Fruit fly (Drosophila melanogaster) whole organism, embryonic: ENCODE results near the gene Cyp313a2.
A peak's percentile ranks its signal among the peaks of the same experiment; 100 is the strongest.

Experiments used
- Atf-2 ChIP-seq: fragments of 200-800 bp; sonication (Bioruptor generic); optimal IDR thresholded peaks from 2 replicates; lab custom pipeline; 2016; ENCODE audit warnings: missing biosample characterization, missing genetic modification characterization
- Atf6 ChIP-seq: fragments of 200-800 bp; sonication (Bioruptor generic); IDR thresholded peaks from 2 replicates; pipeline ENCODE4 v1.3.6; 2022; ENCODE audit warnings: missing biosample characterization, missing genetic modification characterization
- Awh ChIP-seq: fragments of 200-800 bp; sonication (Bioruptor generic); IDR thresholded peaks from 2 replicates; pipeline ENCODE4, ENCODE4 v1.3.6; 2022; ENCODE audit warnings: missing biosample characterization, missing genetic modification characterization
- CG10274 ChIP-seq: fragments of 200-800 bp; sonication (Bioruptor generic); optimal IDR thresholded peaks from 3 replicates; lab custom pipeline; 2017; ENCODE audit warnings: missing biosample characterization, mild to moderate bottlenecking, missing genetic modification characterization
- CG13296 ChIP-seq: fragments of 200-800 bp; sonication (Bioruptor generic); optimal IDR thresholded peaks from 3 replicates; lab custom pipeline; 2018; ENCODE audit warnings: missing biosample characterization, mild to moderate bottlenecking, missing genetic modification characterization
- CG13424 ChIP-seq: fragments of 200-800 bp; sonication (Bioruptor generic); optimal IDR thresholded peaks from 2 replicates; lab custom pipeline; 2019; ENCODE audit warnings: missing biosample characterization, mild to moderate bottlenecking, missing genetic modification characterization, moderate library complexity
- CG17802 ChIP-seq: fragments of 200-800 bp; sonication (Bioruptor generic); optimal IDR thresholded peaks from 2 replicates; lab custom pipeline; 2018; ENCODE audit warnings: missing biosample characterization, mild to moderate bottlenecking, missing genetic modification characterization, moderate library complexity
- CG17912 ChIP-seq: fragments of 200-800 bp; sonication (Bioruptor generic); optimal IDR thresholded peaks from 2 replicates; lab custom pipeline; 2018; ENCODE audit warnings: missing biosample characterization, mild to moderate bottlenecking, missing genetic modification characterization
- CG1832 ChIP-seq: fragments of 200-800 bp; sonication (Bioruptor generic); optimal IDR thresholded peaks from 2 replicates; lab custom pipeline; 2017; ENCODE audit warnings: missing biosample characterization, mild to moderate bottlenecking, missing genetic modification characterization, inconsistent platforms
- CG18599 ChIP-seq: fragments of 200-800 bp; sonication (Bioruptor generic); optimal IDR thresholded peaks from 3 replicates; lab custom pipeline; 2017; ENCODE audit warnings: missing biosample characterization, missing genetic modification characterization, mild to moderate bottlenecking, moderate library complexity, missing genetic modification reagents
- CG32767 ChIP-seq: fragments of 200-800 bp; sonication (Bioruptor generic); IDR thresholded peaks from 2 replicates; pipeline ENCODE4 v1.3.6; 2022; ENCODE audit warnings: missing biosample characterization, missing genetic modification characterization
- CG34422 ChIP-seq: fragments of 200-800 bp; sonication (Bioruptor generic); IDR thresholded peaks from 3 replicates; pipeline ENCODE4 v1.3.6; 2022; ENCODE audit warnings: missing biosample characterization, missing genetic modification characterization
- CG3838 ChIP-seq: fragments of 200-800 bp; sonication (Bioruptor generic); optimal IDR thresholded peaks from 3 replicates; lab custom pipeline; 2016; ENCODE audit warnings: missing biosample characterization, missing genetic modification characterization
- CG4282 ChIP-seq: fragments of 200-800 bp; sonication (Bioruptor generic); optimal IDR thresholded peaks from 2 replicates; lab custom pipeline; 2016; ENCODE audit warnings: missing biosample characterization, missing genetic modification characterization
- CG4328 ChIP-seq: fragments of 200-800 bp; sonication (Bioruptor generic); optimal IDR thresholded peaks from 3 replicates; lab custom pipeline; 2017; ENCODE audit warnings: missing biosample characterization, missing genetic modification reagents, missing genetic modification characterization
- CG6813 ChIP-seq: fragments of 200-800 bp; sonication (Bioruptor generic); optimal IDR thresholded peaks from 2 replicates; lab custom pipeline; 2017; ENCODE audit warnings: missing biosample characterization, missing genetic modification characterization, mild to moderate bottlenecking, moderate library complexity, missing genetic modification reagents
- CG7839 ChIP-seq: fragments of 200-800 bp; sonication (Bioruptor generic); optimal IDR thresholded peaks from 3 replicates; lab custom pipeline; 2018; ENCODE audit warnings: missing biosample characterization, mild to moderate bottlenecking, missing genetic modification characterization, moderate library complexity
- CG8281 ChIP-seq: fragments of 200-800 bp; sonication (Bioruptor generic); optimal IDR thresholded peaks from 2 replicates; lab custom pipeline; 2018; ENCODE audit warnings: missing biosample characterization, mild to moderate bottlenecking, missing genetic modification characterization, moderate library complexity
- CG8290 ChIP-seq, 3 experiments: fragments of 200-800 bp; sonication (Bioruptor generic); optimal IDR thresholded peaks; 2 replicates each; lab custom pipeline; 2016 to 2019; ENCODE audit warnings: missing biosample characterization in 3 of 3, missing genetic modification characterization in 3 of 3, mild to moderate bottlenecking in 2 of 3, moderate library complexity in 1 of 3
- CG9817 ChIP-seq: fragments of 200-800 bp; sonication (Bioruptor generic); optimal IDR thresholded peaks from 2 replicates; lab custom pipeline; 2018; ENCODE audit warnings: missing biosample characterization, mild to moderate bottlenecking, missing genetic modification characterization, moderate library complexity
- CTCF ChIP-seq: fragments of 200-800 bp; sonication (Bioruptor generic); optimal IDR thresholded peaks from 2 replicates; lab custom pipeline; 2017; ENCODE audit warnings: missing biosample characterization, mild to moderate bottlenecking, missing genetic modification characterization, moderate library complexity
- Dbx ChIP-seq: fragments of 200-800 bp; sonication (Bioruptor generic); IDR thresholded peaks from 3 replicates; pipeline ENCODE4 v1.3.6; 2022; ENCODE audit warnings: missing biosample characterization, missing genetic modification characterization
- Dll ChIP-seq: fragments of 200-800 bp; sonication (Bioruptor generic); IDR thresholded peaks from 4 replicates; pipeline ENCODE4 v1.3.6; 2022; ENCODE audit warnings: missing biosample characterization, missing genetic modification characterization; ENCODE audit not compliant: partially characterized antibody
- Drgx ChIP-seq: fragments of 200-800 bp; sonication (Bioruptor generic); IDR thresholded peaks from 2 replicates; pipeline ENCODE4 v1.3.6; 2022; ENCODE audit warnings: missing biosample characterization, missing genetic modification characterization
- ERR ChIP-seq: fragments of 200-800 bp; sonication (Bioruptor generic); optimal IDR thresholded peaks from 2 replicates; lab custom pipeline; 2016; ENCODE audit warnings: missing biosample characterization, missing genetic modification characterization
- Ets97D ChIP-seq: fragments of 200-800 bp; sonication (Bioruptor generic); optimal IDR thresholded peaks from 3 replicates; lab custom pipeline; 2016; ENCODE audit warnings: missing biosample characterization, missing genetic modification characterization
- Rx ChIP-seq: fragments of 200-800 bp; sonication (Bioruptor generic); IDR thresholded peaks from 2 replicates; pipeline ENCODE4 v1.3.6; 2022; ENCODE audit warnings: missing biosample characterization, missing genetic modification characterization
- Sox100B ChIP-seq: fragments of 200-800 bp; sonication (Bioruptor generic); optimal IDR thresholded peaks from 3 replicates; lab custom pipeline; 2018; ENCODE audit warnings: missing biosample characterization, mild to moderate bottlenecking, missing genetic modification characterization
- az2 ChIP-seq: fragments of 200-800 bp; sonication (Bioruptor generic); optimal IDR thresholded peaks from 3 replicates; lab custom pipeline; 2016; ENCODE audit warnings: missing biosample characterization, missing genetic modification characterization
- cad ChIP-seq: fragments of >200 bp; optimal IDR thresholded peaks from 2 replicates; lab custom pipeline; 2017; ENCODE audit warnings: missing biosample characterization, missing genetic modification characterization
- cas ChIP-seq: fragments of 200-800 bp; sonication (Bioruptor generic); IDR thresholded peaks from 2 replicates; pipeline ENCODE4 v1.3.6; 2022; ENCODE audit warnings: missing biosample characterization, missing genetic modification characterization
- ci ChIP-seq: fragments of 200-800 bp; sonication (Bioruptor generic); IDR thresholded peaks from 3 replicates; pipeline ENCODE4 v1.3.6; 2022; ENCODE audit warnings: missing biosample characterization, missing genetic modification characterization
- crc ChIP-seq: fragments of 200-800 bp; sonication (Bioruptor generic); optimal IDR thresholded peaks from 2 replicates; lab custom pipeline; 2016; ENCODE audit warnings: missing biosample characterization, missing genetic modification characterization
- dimm ChIP-seq: fragments of 200-800 bp; sonication (Bioruptor generic); IDR thresholded peaks from 2 replicates; pipeline ENCODE4 v1.3.6; 2022; ENCODE audit warnings: missing biosample characterization, missing genetic modification characterization
- dmrt11E ChIP-seq: fragments of 200-800 bp; sonication (Bioruptor generic); optimal IDR thresholded peaks from 3 replicates; lab custom pipeline; 2018; ENCODE audit warnings: missing biosample characterization, mild to moderate bottlenecking, missing genetic modification characterization, moderate library complexity
- dmrt99B ChIP-seq: fragments of 200-800 bp; sonication (Bioruptor generic); optimal IDR thresholded peaks from 2 replicates; lab custom pipeline; 2018; ENCODE audit warnings: missing biosample characterization, mild to moderate bottlenecking, missing genetic modification characterization, moderate library complexity
- fd3F ChIP-seq: fragments of 200-800 bp; sonication (Bioruptor generic); optimal IDR thresholded peaks from 2 replicates; lab custom pipeline; 2018; ENCODE audit warnings: missing biosample characterization, mild to moderate bottlenecking, missing genetic modification characterization, moderate library complexity
- fd96Cb ChIP-seq: fragments of 200-800 bp; sonication (Bioruptor generic); optimal IDR thresholded peaks from 2 replicates; lab custom pipeline; 2018; ENCODE audit warnings: missing biosample characterization, mild to moderate bottlenecking, missing genetic modification characterization, moderate library complexity
- gcm2 ChIP-seq: fragments of 200-800 bp; sonication (Bioruptor generic); optimal IDR thresholded peaks from 2 replicates; lab custom pipeline; 2016; ENCODE audit warnings: missing biosample characterization, missing genetic modification characterization
- gfzf ChIP-seq: fragments of 200-800 bp; sonication (Bioruptor generic); optimal IDR thresholded peaks from 2 replicates; lab custom pipeline; 2016; ENCODE audit warnings: missing biosample characterization, mild to moderate bottlenecking, missing genetic modification characterization, moderate library complexity
- jigr1 ChIP-seq: fragments of 200-800 bp; sonication (Bioruptor generic); IDR thresholded peaks from 3 replicates; pipeline ENCODE4 v1.3.6; 2022; ENCODE audit warnings: missing biosample characterization, missing genetic modification characterization
- jumu ChIP-seq: fragments of 200-800 bp; sonication (Bioruptor generic); optimal IDR thresholded peaks from 3 replicates; lab custom pipeline; 2016; ENCODE audit warnings: missing biosample characterization, missing genetic modification characterization
- pita ChIP-seq: fragments of 200-800 bp; sonication (Bioruptor generic); optimal IDR thresholded peaks from 2 replicates; lab custom pipeline; 2017; ENCODE audit warnings: missing biosample characterization, mild to moderate bottlenecking, missing genetic modification characterization
- ranshi ChIP-seq: fragments of 200-800 bp; sonication (Bioruptor generic); IDR thresholded peaks from 2 replicates; pipeline ENCODE4 v1.3.6; 2022; ENCODE audit warnings: missing biosample characterization, missing genetic modification characterization
- repo ChIP-seq: fragments of 200-800 bp; sonication (Bioruptor generic); optimal IDR thresholded peaks from 2 replicates; lab custom pipeline; 2016; ENCODE audit warnings: missing biosample characterization, missing genetic modification characterization
- sc ChIP-seq, 3 experiments: fragments of >200 bp in 2 of 3; fragments of 200-800 bp in 1 of 3; sonication (Bioruptor generic) in 1 of 3; optimal IDR thresholded peaks; 2 replicates in 2 of 3; 3 replicates in 1 of 3; lab custom pipeline; 2017; ENCODE audit warnings: mild to moderate bottlenecking in 1 of 3, missing biosample characterization in 1 of 3, missing genetic modification characterization in 1 of 3, missing genetic modification reagents in 1 of 3
- ssp ChIP-seq: fragments of 200-800 bp; sonication (Bioruptor generic); IDR thresholded peaks from 2 replicates; pipeline ENCODE4 v1.3.6; 2022; ENCODE audit warnings: missing biosample characterization, missing genetic modification characterization
- usp ChIP-seq: fragments of >200 bp; optimal IDR thresholded peaks from 2 replicates; lab custom pipeline; 2017; ENCODE audit warnings: missing biosample characterization, missing genetic modification characterization

Cyp313a2 gene

dm6 chr3R:12222093-12222492 lies 14.6 kb downstream of the Cyp313a2 start, which contains the start of gene Rsbp15 (continued):
- TF ChIP-seq cad (GFP tag; lab: Kevin White, UChicago) (no peak), dmrt11E (tag; lab: Kevin White, UChicago) (no peak), CG7839 (no peak), pita (GFP tag; lab: Kevin White, UChicago) (peak; percentile 31), Rx (GFP tag; lab: Robert Waterston, UW) (no peak), sc (optimal IDR thresholded peaks at IDR 0.05; lab: Kevin White, UChicago) (no peak), sc (GFP tag; optimal IDR thresholded peaks at IDR 0.05; lab: Kevin White, UChicago) (no peak)

- TF ChIP-seq pita (GFP tag; lab: Kevin White, UChicago) (no peak), repo (peak; percentile 63), ssp (GFP tag; lab: Robert Waterston, UW) (peak; percentile 68), Dll (no peak), CG13296 (GFP tag; lab: Kevin White, UChicago) (peak; percentile 84), CTCF (GFP tag; lab: Kevin White, UChicago) (no peak), ci (peak; percentile 87), Dbx (peak; percentile 88), CG1832 (no peak), az2 (GFP tag; lab: Kevin White, UChicago) (peak; percentile 91), CG8281 (tag; lab: Kevin White, UChicago) (peak; percentile 65), ERR (GFP tag; lab: Kevin White, UChicago) (peak; percentile 44), Atf-2 (GFP tag; lab: Kevin White, UChicago) (peak; percentile 60), dmrt99B (tag; lab: Kevin White, UChicago) (peak; percentile 88), CG6813 (peak; percentile 52), fd3F (GFP tag; lab: Kevin White, UChicago) (peak; percentile 85), Atf6 (GFP tag; lab: Robert Waterston, UW) (peak; percentile 89), jumu (GFP tag; lab: Kevin White, UChicago) (peak; percentile 85), Ets97D (peak; percentile 48), crc (peak; percentile 75), gcm2 (peak; percentile 68), jigr1 (GFP tag; lab: Robert Waterston, UW) (peak; percentile 54; the same call in 1 of the 3 replicates), CG8290 (GFP tag; optimal IDR thresholded peaks at IDR 0.05; lab: Kevin White, UChicago) (no peak), CG8290 (tag; optimal IDR thresholded peaks at IDR 0.05; lab: Kevin White, UChicago) (peak in 1 of 2 experiments; percentile 80), CG3838 (peak; percentile 60), dimm (GFP tag; lab: Robert Waterston, UW) (peak; percentile 7; the same call in 1 of the 2 replicates), ranshi (GFP tag; lab: Robert Waterston, UW) (peak; percentile 75; the same call in 1 of the 2 replicates), cas (GFP tag; lab: Robert Waterston, UW) (peak; percentile 81), usp (GFP tag; lab: Kevin White, UChicago) (no peak), CG32767 (GFP tag; lab: Robert Waterston, UW) (peak; percentile 64), CG4328 (GFP tag; lab: Kevin White, UChicago) (peak; percentile 61), CG34422 (peak; percentile 87), cad (GFP tag; lab: Kevin White, UChicago) (no peak), Awh (peak; percentile 69; the same call in 1 of the 2 replicates), CG9817 (peak; percentile 92), CG4282 (GFP tag; lab: Kevin White, UChicago) (peak; percentile 49), CG13424 (tag; lab: Kevin White, UChicago) (peak; percentile 93), CG17912 (peak; percentile 43), gfzf (GFP tag; lab: Kevin White, UChicago) (no peak), Sox100B (GFP tag; lab: Kevin White, UChicago) (no peak), fd96Cb (peak; percentile 82), CG18599 (GFP tag; lab: Kevin White, UChicago) (peak; percentile 89), Drgx (GFP tag; lab: Robert Waterston, UW) (peak; percentile 88), CG10274 (peak; percentile 66), CG17802 (tag; lab: Kevin White, UChicago) (no peak)
These were observed 15.3 kb downstream of the Cyp313a2 start, which contains the start of gene CG4860 for dm6 chr3R:12221366-12221916. Gene CG4860 (minus strand): TSS chr3R:12221464.
